Fruit fly (Drosophila melanogaster) whole organism, embryonic: Measurements from ENCODE around the gene CG1910.

Source experiments
- BEAF-32 ChIP-seq: fragments of 200-800 bp; sonication (Bioruptor generic); optimal IDR thresholded peaks from 3 replicates; lab custom pipeline; 2017; ENCODE audit warnings: missing biosample characterization, missing genetic modification characterization, mild to moderate bottlenecking, moderate library complexity, missing genetic modification reagents
- Bdp1 ChIP-seq: fragments of 200-800 bp; sonication (Bioruptor generic); optimal IDR thresholded peaks from 3 replicates; lab custom pipeline; 2016; ENCODE audit warnings: missing biosample characterization, missing genetic modification characterization
- Blimp-1 ChIP-seq: fragments of 200-800 bp; sonication (Bioruptor generic); optimal IDR thresholded peaks from 3 replicates; lab custom pipeline; 2018; ENCODE audit warnings: missing biosample characterization, missing genetic modification characterization, mild to moderate bottlenecking, moderate library complexity, missing genetic modification reagents
- CG12391 ChIP-seq: fragments of 200-800 bp; sonication (Bioruptor generic); optimal IDR thresholded peaks from 3 replicates; lab custom pipeline; 2018; ENCODE audit warnings: missing biosample characterization, mild to moderate bottlenecking, missing genetic modification characterization, moderate library complexity
- CG12659 ChIP-seq: fragments of 200-800 bp; sonication (Bioruptor generic); optimal IDR thresholded peaks from 3 replicates; lab custom pipeline; 2017; ENCODE audit warnings: mild to moderate bottlenecking, missing biosample characterization, missing genetic modification reagents, missing genetic modification characterization
- CG12769 ChIP-seq: fragments of 200-800 bp; sonication (Bioruptor generic); optimal IDR thresholded peaks from 2 replicates; lab custom pipeline; 2019; ENCODE audit warnings: missing biosample characterization, mild to moderate bottlenecking, missing genetic modification characterization, moderate library complexity
- CG13287 ChIP-seq: fragments of 200-800 bp; sonication (Bioruptor generic); IDR thresholded peaks from 2 replicates; pipeline ENCODE4 v1.3.6; 2022; ENCODE audit warnings: missing biosample characterization, missing genetic modification characterization; ENCODE audit not compliant: partially characterized antibody
- CG13296 ChIP-seq: fragments of 200-800 bp; sonication (Bioruptor generic); optimal IDR thresholded peaks from 3 replicates; lab custom pipeline; 2018; ENCODE audit warnings: missing biosample characterization, mild to moderate bottlenecking, missing genetic modification characterization
- CG14050 ChIP-seq: fragments of 200-800 bp; sonication (Bioruptor generic); IDR thresholded peaks from 3 replicates; pipeline ENCODE4 v1.3.6; 2022; ENCODE audit warnings: missing biosample characterization, missing genetic modification characterization
- CG15011 ChIP-seq: fragments of 200-800 bp; sonication (Bioruptor generic); optimal IDR thresholded peaks from 3 replicates; lab custom pipeline; 2018; ENCODE audit warnings: missing biosample characterization, mild to moderate bottlenecking, missing genetic modification characterization
- CG1647 ChIP-seq: fragments of 200-800 bp; sonication (Bioruptor generic); optimal IDR thresholded peaks from 3 replicates; lab custom pipeline; 2016; ENCODE audit warnings: missing biosample characterization, missing genetic modification characterization
- CG16813 ChIP-seq: fragments of 200-800 bp; sonication (Bioruptor generic); IDR thresholded peaks from 3 replicates; pipeline ENCODE4 v1.3.6; 2022; ENCODE audit warnings: missing biosample characterization, missing genetic modification characterization; ENCODE audit not compliant: partially characterized antibody
- CG17361 ChIP-seq: fragments of 200-800 bp; sonication (Bioruptor generic); IDR thresholded peaks from 3 replicates; pipeline ENCODE4 v1.3.6; 2022; ENCODE audit warnings: missing biosample characterization, missing genetic modification characterization
- CG17385 ChIP-seq: fragments of 200-800 bp; sonication (Bioruptor generic); optimal IDR thresholded peaks from 3 replicates; lab custom pipeline; 2018; ENCODE audit warnings: missing biosample characterization, mild to moderate bottlenecking, missing genetic modification characterization
- CG17829 ChIP-seq: fragments of 200-800 bp; optimal IDR thresholded peaks from 2 replicates; lab custom pipeline; 2019; ENCODE audit warnings: missing biosample characterization, mild to moderate bottlenecking, missing genetic modification characterization, moderate library complexity
- CG17912 ChIP-seq: fragments of 200-800 bp; sonication (Bioruptor generic); optimal IDR thresholded peaks from 2 replicates; lab custom pipeline; 2018; ENCODE audit warnings: missing biosample characterization, mild to moderate bottlenecking, missing genetic modification characterization
- CG1792 ChIP-seq: fragments of 200-800 bp; sonication (Bioruptor generic); optimal IDR thresholded peaks from 2 replicates; lab custom pipeline; 2016; ENCODE audit warnings: missing biosample characterization, missing genetic modification characterization
- CG1832 ChIP-seq: fragments of 200-800 bp; sonication (Bioruptor generic); optimal IDR thresholded peaks from 2 replicates; lab custom pipeline; 2017; ENCODE audit warnings: missing biosample characterization, mild to moderate bottlenecking, missing genetic modification characterization, inconsistent platforms
- CG18619 ChIP-seq: fragments of 200-800 bp; sonication (Bioruptor generic); optimal IDR thresholded peaks from 3 replicates; lab custom pipeline; 2017; ENCODE audit warnings: missing biosample characterization, mild to moderate bottlenecking, missing genetic modification characterization
- CG2120 ChIP-seq: fragments of 200-800 bp; sonication (Bioruptor generic); optimal IDR thresholded peaks from 3 replicates; lab custom pipeline; 2016; ENCODE audit warnings: missing biosample characterization, missing genetic modification characterization
- CG2678 ChIP-seq: fragments of 200-800 bp; sonication (Bioruptor generic); optimal IDR thresholded peaks from 3 replicates; lab custom pipeline; 2019; ENCODE audit warnings: missing biosample characterization, mild to moderate bottlenecking, missing genetic modification characterization, moderate library complexity
- CG32532 ChIP-seq: fragments of 200-800 bp; sonication (Bioruptor generic); IDR thresholded peaks from 2 replicates; pipeline ENCODE4 v1.3.6; 2022; ENCODE audit warnings: missing biosample characterization, missing genetic modification characterization
- CG3726 ChIP-seq: fragments of 200-800 bp; sonication (Bioruptor generic); IDR thresholded peaks from 3 replicates; pipeline ENCODE4, ENCODE4 v1.3.6; 2022; ENCODE audit warnings: missing biosample characterization, missing genetic modification characterization
- CG42726 ChIP-seq: fragments of 200-800 bp; sonication (Bioruptor generic); IDR thresholded peaks from 2 replicates; pipeline ENCODE4 v1.3.6; 2022; ENCODE audit warnings: missing biosample characterization, missing genetic modification characterization; ENCODE audit not compliant: partially characterized antibody
- CG4404 ChIP-seq: fragments of 200-800 bp; sonication (Bioruptor generic); IDR thresholded peaks from 2 replicates; pipeline ENCODE4 v1.3.6; 2022; ENCODE audit warnings: missing biosample characterization, missing genetic modification characterization
- CG6791 ChIP-seq: fragments of 200-800 bp; sonication (Bioruptor generic); IDR thresholded peaks from 3 replicates; pipeline ENCODE4 v1.3.6; 2022; ENCODE audit warnings: missing biosample characterization, missing genetic modification characterization; ENCODE audit not compliant: partially characterized antibody
- CG6854 ChIP-seq: fragments of 200-800 bp; sonication (Bioruptor generic); optimal IDR thresholded peaks from 3 replicates; lab custom pipeline; 2017; ENCODE audit warnings: missing biosample characterization, mild to moderate bottlenecking, missing genetic modification characterization
- CG8281 ChIP-seq: fragments of 200-800 bp; sonication (Bioruptor generic); optimal IDR thresholded peaks from 2 replicates; lab custom pipeline; 2018; ENCODE audit warnings: missing biosample characterization, mild to moderate bottlenecking, missing genetic modification characterization, moderate library complexity
- CG8924 ChIP-seq: fragments of 200-800 bp; optimal IDR thresholded peaks from 3 replicates; lab custom pipeline; 2019; ENCODE audit warnings: missing biosample characterization, mild to moderate bottlenecking, missing genetic modification characterization, moderate library complexity
- CG9437 ChIP-seq: fragments of 200-800 bp; sonication (Bioruptor generic); optimal IDR thresholded peaks from 2 replicates; lab custom pipeline; 2018; ENCODE audit warnings: missing biosample characterization, mild to moderate bottlenecking, missing genetic modification characterization
- Dek ChIP-seq: fragments of 200-800 bp; sonication (Bioruptor generic); optimal IDR thresholded peaks from 3 replicates; lab custom pipeline; 2019; ENCODE audit warnings: missing biosample characterization, mild to moderate bottlenecking, missing genetic modification characterization, moderate library complexity
- Dip2 ChIP-seq: fragments of 200-800 bp; sonication (Bioruptor generic); IDR thresholded peaks from 2 replicates; pipeline ENCODE4 v1.3.6; 2022; ENCODE audit warnings: missing biosample characterization, missing genetic modification characterization
- Doc3 ChIP-seq: fragments of 200-800 bp; sonication (Bioruptor generic); IDR thresholded peaks from 3 replicates; pipeline ENCODE4 v1.3.6; 2022; ENCODE audit warnings: missing biosample characterization, missing genetic modification characterization; ENCODE audit not compliant: partially characterized antibody
- HHEX ChIP-seq: fragments of 200-800 bp; sonication (Bioruptor generic); optimal IDR thresholded peaks from 3 replicates; lab custom pipeline; 2017; ENCODE audit warnings: missing biosample characterization, mild to moderate bottlenecking, missing genetic modification characterization, missing genetic modification reagents
- HLH3B ChIP-seq: fragments of 200-800 bp; sonication (Bioruptor generic); IDR thresholded peaks from 2 replicates; pipeline ENCODE4 v1.3.6; 2022; ENCODE audit warnings: missing biosample characterization, missing genetic modification characterization
- Lhr ChIP-seq: fragments of 200-800 bp; sonication (Bioruptor generic); optimal IDR thresholded peaks from 3 replicates; lab custom pipeline; 2017; ENCODE audit warnings: mild to moderate bottlenecking, missing biosample characterization, missing genetic modification reagents, missing genetic modification characterization
- Mad ChIP-seq: fragments of 200-800 bp; sonication (Bioruptor generic); optimal IDR thresholded peaks from 2 replicates; lab custom pipeline; 2016; ENCODE audit warnings: missing biosample characterization, missing genetic modification characterization
- Poxn ChIP-seq: fragments of 200-800 bp; sonication (Bioruptor generic); IDR thresholded peaks from 2 replicates; pipeline ENCODE4 v1.3.6; 2022; ENCODE audit warnings: missing biosample characterization, missing genetic modification characterization
- bbx ChIP-seq: fragments of 200-800 bp; sonication (Bioruptor generic); IDR thresholded peaks from 2 replicates; pipeline ENCODE4 v1.3.6; 2022; ENCODE audit warnings: missing biosample characterization, missing genetic modification characterization; ENCODE audit not compliant: partially characterized antibody
- cad ChIP-seq: fragments of >200 bp; optimal IDR thresholded peaks from 2 replicates; lab custom pipeline; 2017; ENCODE audit warnings: missing biosample characterization, missing genetic modification characterization
- croc ChIP-seq: fragments of 200-800 bp; sonication (Bioruptor generic); conservative IDR thresholded peaks from 3 replicates; pipeline ENCODE4 v1.3.6; 2022; ENCODE audit warnings: missing biosample characterization, missing genetic modification characterization
- gcm2 ChIP-seq: fragments of 200-800 bp; sonication (Bioruptor generic); optimal IDR thresholded peaks from 2 replicates; lab custom pipeline; 2016; ENCODE audit warnings: missing biosample characterization, missing genetic modification characterization
- gsb ChIP-seq: fragments of 200-800 bp; sonication (Bioruptor generic); IDR thresholded peaks from 2 replicates; pipeline ENCODE4 v1.3.6; 2022; ENCODE audit warnings: missing biosample characterization, missing genetic modification characterization
- her ChIP-seq: fragments of 200-800 bp; sonication (Bioruptor generic); optimal IDR thresholded peaks from 2 replicates; lab custom pipeline; 2016; ENCODE audit warnings: missing biosample characterization, missing genetic modification characterization
- kay ChIP-seq: fragments of 200-800 bp; sonication (Bioruptor generic); optimal IDR thresholded peaks from 2 replicates; lab custom pipeline; 2016; ENCODE audit warnings: missing biosample characterization, missing genetic modification characterization
- nom ChIP-seq: fragments of 200-800 bp; sonication (Bioruptor generic); optimal IDR thresholded peaks from 2 replicates; lab custom pipeline; 2017; ENCODE audit warnings: missing biosample characterization, missing genetic modification characterization, mild to moderate bottlenecking, moderate library complexity, missing genetic modification reagents
- row ChIP-seq: fragments of 200-800 bp; sonication (Bioruptor generic); IDR thresholded peaks from 3 replicates; pipeline ENCODE4 v1.3.6; 2022; ENCODE audit warnings: missing biosample characterization, missing genetic modification characterization
- run ChIP-seq: fragments of 200-800 bp; sonication (Bioruptor generic); optimal IDR thresholded peaks from 3 replicates; lab custom pipeline; 2018; ENCODE audit warnings: missing biosample characterization, mild to moderate bottlenecking, missing genetic modification characterization
- slp2 ChIP-seq: fragments of 200-800 bp; sonication (Bioruptor generic); optimal IDR thresholded peaks from 2 replicates; lab custom pipeline; 2016; ENCODE audit warnings: missing biosample characterization, missing genetic modification characterization
- sqz ChIP-seq: fragments of 200-800 bp; sonication (Bioruptor generic); optimal IDR thresholded peaks from 3 replicates; lab custom pipeline; 2018; ENCODE audit warnings: missing biosample characterization, mild to moderate bottlenecking, missing genetic modification characterization
- usp ChIP-seq: fragments of >200 bp; optimal IDR thresholded peaks from 2 replicates; lab custom pipeline; 2017; ENCODE audit warnings: missing biosample characterization, missing genetic modification characterization

CG1910 gene

dm6 chr3R:31794457-31794856 lies 47.0 kb downstream of the CG1910 start (continued):
- no peak for TF ChIP-seq CG1647 (GFP tag; lab: Kevin White, UChicago)
- TF ChIP-seq CG17829 (tag; lab: Kevin White, UChicago) = no peak
- no peak for TF ChIP-seq CG2120 (GFP tag; lab: Kevin White, UChicago)
- TF ChIP-seq Lhr (GFP tag; lab: Kevin White, UChicago) = peak; percentile 14
- no peak for TF ChIP-seq CG42726
- TF ChIP-seq usp (GFP tag; lab: Kevin White, UChicago) = no peak
- TF ChIP-seq CG4404 (GFP tag; lab: Robert Waterston, UW) = no peak
- 0 out of 3 replicates have a peak, but pooled peaks have one; percentile 14 for TF ChIP-seq Doc3 (GFP tag; lab: Robert Waterston, UW)
- no peak for TF ChIP-seq run (tag; lab: Kevin White, UChicago)
- TF ChIP-seq CG6854 = no peak
- no peak for TF ChIP-seq CG12391 (tag; lab: Kevin White, UChicago)
- peak; percentile 4; the same call in 1 of the 2 replicates for TF ChIP-seq CG13287 (GFP tag; lab: Robert Waterston, UW)
- no peak for TF ChIP-seq CG17912 (GFP tag; lab: Kevin White, UChicago)
- no peak for TF ChIP-seq BEAF-32 (GFP tag; lab: Kevin White, UChicago)
- no peak for TF ChIP-seq Dek (tag; lab: Kevin White, UChicago)
- TF ChIP-seq Poxn (GFP tag; lab: Robert Waterston, UW) = no peak
- TF ChIP-seq CG17385 = no peak
- TF ChIP-seq CG17361 (GFP tag; lab: Robert Waterston, UW) = no peak
- peak; percentile 96 for TF ChIP-seq sqz (GFP tag; lab: Kevin White, UChicago)
- TF ChIP-seq CG18619 (GFP tag; lab: Kevin White, UChicago) = no peak
- TF ChIP-seq Bdp1 (GFP tag; lab: Kevin White, UChicago) = no peak
- no peak for TF ChIP-seq CG3726
- TF ChIP-seq Dip2 = no peak
- TF ChIP-seq CG9437 = no peak
- no peak for TF ChIP-seq CG1832
- no peak for TF ChIP-seq CG15011 (GFP tag; lab: Kevin White, UChicago)
- no peak for TF ChIP-seq CG13296 (GFP tag; lab: Kevin White, UChicago)
- TF ChIP-seq Blimp-1 (GFP tag; lab: Kevin White, UChicago) = no peak
- no peak for TF ChIP-seq kay (GFP tag; lab: Kevin White, UChicago)
- no peak for TF ChIP-seq HHEX (GFP tag; lab: Kevin White, UChicago)
- TF ChIP-seq gsb (GFP tag; lab: Robert Waterston, UW) = no peak
- no peak for TF ChIP-seq CG12769 (tag; lab: Kevin White, UChicago)
- TF ChIP-seq nom (GFP tag; lab: Kevin White, UChicago) = no peak
- TF ChIP-seq bbx (GFP tag; lab: Robert Waterston, UW) = peak; percentile 37
- TF ChIP-seq cad (GFP tag; lab: Kevin White, UChicago) = no peak
- TF ChIP-seq CG14050 = no peak
- no peak for TF ChIP-seq gcm2
- TF ChIP-seq CG12659 = no peak
- no peak for TF ChIP-seq CG16813
- TF ChIP-seq her (GFP tag; lab: Kevin White, UChicago) = peak; percentile 7
- no peak for TF ChIP-seq slp2
- no peak for TF ChIP-seq croc (GFP tag; lab: Robert Waterston, UW)
- no peak for TF ChIP-seq Mad
- no peak for TF ChIP-seq HLH3B (GFP tag; lab: Robert Waterston, UW)
- no peak for TF ChIP-seq CG2678 (tag; lab: Kevin White, UChicago)
- no peak for TF ChIP-seq CG1792 (GFP tag; lab: Kevin White, UChicago)
- 0 out of 2 replicates have a peak, but pooled peaks have one; percentile 15 for TF ChIP-seq CG32532 (GFP tag; lab: Robert Waterston, UW)
- 0 out of 3 replicates have a peak, but pooled peaks have one; percentile 40 for TF ChIP-seq CG6791
- TF ChIP-seq CG8924 (tag; lab: Kevin White, UChicago) = peak; percentile 6
- TF ChIP-seq row = no peak; the same call in 2 of the 3 replicates
- TF ChIP-seq CG8281 (tag; lab: Kevin White, UChicago) = no peak
